Fruit fly (Drosophila melanogaster): Measurements from ENCODE around the gene alpha-Est4.

alpha-Est4 gene

dm6 chr3R:7524160-7524559 is 14.3 kb downstream of the alpha-Est4 start (continued):
- TF ChIP-seq Fer3 (tag; optimal IDR thresholded peaks at IDR 0.05) (no peak), pfk (GFP tag; optimal IDR thresholded peaks at IDR 0.05) (no peak), sqz (GFP tag; optimal IDR thresholded peaks at IDR 0.05) (no peak), org-1 (GFP tag; optimal IDR thresholded peaks at IDR 0.05) (no peak), Fer1 (GFP tag; optimal IDR thresholded peaks at IDR 0.05) (peak; percentile 43), HHEX (GFP tag; optimal IDR thresholded peaks at IDR 0.05) (no peak), CG33213 (GFP tag; optimal IDR thresholded peaks at IDR 0.05) (no peak), Xbp1 (GFP tag; optimal IDR thresholded peaks at IDR 0.05) (no peak), B-H2 (GFP tag; optimal IDR thresholded peaks at IDR 0.05) (peak; percentile 20), Doc2 (GFP tag; IDR thresholded peaks at IDR 0.05) (no peak), YL-1 (GFP tag; optimal IDR thresholded peaks at IDR 0.05) (no peak), fd96Cb (tag; optimal IDR thresholded peaks at IDR 0.05) (no peak), CG17802 (tag; optimal IDR thresholded peaks at IDR 0.05) (no peak), shn (GFP tag; optimal IDR thresholded peaks at IDR 0.05) (no peak), twi (tag; optimal IDR thresholded peaks at IDR 0.05) (no peak), CG9437 (GFP tag; optimal IDR thresholded peaks at IDR 0.05) (no peak), Antp (GFP tag; optimal IDR thresholded peaks at IDR 0.05) (no peak), jing (GFP tag; optimal IDR thresholded peaks at IDR 0.05) (no peak), nerfin-2 (GFP tag; IDR thresholded peaks at IDR 0.05; ENCODE audit: partially characterized antibody) (no peak), CG12236 (GFP tag; optimal IDR thresholded peaks at IDR 0.05) (no peak), CG2889 (GFP tag; IDR thresholded peaks at IDR 0.05) (no peak), vfl (GFP tag; optimal IDR thresholded peaks at IDR 0.05) (no peak), pzg (GFP tag; optimal IDR thresholded peaks at IDR 0.05) (no peak), Dad (GFP tag; optimal IDR thresholded peaks at IDR 0.05) (no peak), CG12219 (GFP tag; optimal IDR thresholded peaks at IDR 0.05) (no peak), chm (GFP tag; IDR thresholded peaks at IDR 0.05) (no peak), Rfx (GFP tag; IDR thresholded peaks at IDR 0.05) (0 out of 2 replicates have a peak, but pooled peaks have one; percentile 8), Mes4 (GFP tag; optimal IDR thresholded peaks at IDR 0.05) (no peak), CG8359 (GFP tag; optimal IDR thresholded peaks at IDR 0.05; ENCODE audit: borderline replicate concordance) (no peak), corto (GFP tag; optimal IDR thresholded peaks at IDR 0.05) (no peak), Dll (GFP tag; IDR thresholded peaks at IDR 0.05; ENCODE audit: partially characterized antibody) (no peak), mam (GFP tag; optimal IDR thresholded peaks at IDR 0.05) (no peak), CG17186 (GFP tag; optimal IDR thresholded peaks at IDR 0.05) (no peak), CG13894 (tag; optimal IDR thresholded peaks at IDR 0.05) (peak; percentile 86), so (GFP tag; IDR thresholded peaks at IDR 0.05) (no peak), CG42726 (GFP tag; IDR thresholded peaks at IDR 0.05; ENCODE audit: partially characterized antibody) (no peak), Med (GFP tag) (peak; percentile 58), caup (GFP tag; optimal IDR thresholded peaks at IDR 0.05; ENCODE audit: severe bottlenecking) (no peak), CG1832 (GFP tag; optimal IDR thresholded peaks at IDR 0.05) (no peak), CG14014 (GFP tag; IDR thresholded peaks at IDR 0.05) (no peak), disco-r (GFP tag; optimal IDR thresholded peaks at IDR 0.05) (no peak), Taf1 (GFP tag; IDR thresholded peaks at IDR 0.05) (no peak), lab (GFP tag; optimal IDR thresholded peaks at IDR 0.05) (peak; percentile 59), knrl (GFP tag; IDR thresholded peaks at IDR 0.05; ENCODE audit: partially characterized antibody) (no peak), MTF-1 (GFP tag; optimal IDR thresholded peaks at IDR 0.05; ENCODE audit: borderline replicate concordance) (no peak), CG8290 (GFP tag; optimal IDR thresholded peaks at IDR 0.05) (no peak), CG8290 (tag; optimal IDR thresholded peaks at IDR 0.05) (no peak), yki (optimal IDR thresholded peaks at IDR 0.05) (no peak), Hmr (GFP tag; optimal IDR thresholded peaks at IDR 0.05) (peak; percentile 40), CG30403 (GFP tag; optimal IDR thresholded peaks at IDR 0.05) (no peak), CG15514 (GFP tag; optimal IDR thresholded peaks at IDR 0.05) (peak; percentile 30)

Data from whole organism, embryonic.